Fruit fly (Drosophila melanogaster) whole organism, prepupa: ENCODE data around the gene CG11131.

Experiments
- Blimp-1 ChIP-seq: fragments of 200-800 bp; sonication (Bioruptor generic); optimal IDR thresholded peaks from 3 replicates; lab custom pipeline; 2017; ENCODE audit warnings: missing biosample characterization, missing genetic modification characterization, mild to moderate bottlenecking, moderate library complexity, missing genetic modification reagents
- CG10631 ChIP-seq: fragments of 200-800 bp; sonication (Bioruptor generic); optimal IDR thresholded peaks from 2 replicates; lab custom pipeline; 2016; ENCODE audit warnings: missing biosample characterization, missing genetic modification characterization
- CG10669 ChIP-seq: fragments of 200-800 bp; sonication (Bioruptor generic); optimal IDR thresholded peaks from 3 replicates; lab custom pipeline; 2018; ENCODE audit warnings: missing biosample characterization, mild to moderate bottlenecking, missing genetic modification characterization, moderate library complexity
- CG11294 ChIP-seq: fragments of 200-800 bp; sonication (Bioruptor generic); IDR thresholded peaks from 2 replicates; pipeline ENCODE4 v1.3.6; 2022; ENCODE audit warnings: missing biosample characterization, missing genetic modification characterization
- CG11762 ChIP-seq: fragments of 200-800 bp; sonication (Bioruptor generic); optimal IDR thresholded peaks from 3 replicates; lab custom pipeline; 2016; ENCODE audit warnings: missing biosample characterization, missing genetic modification characterization; ENCODE audit not compliant: insufficient read depth
- CG15336 ChIP-seq: fragments of 200-800 bp; sonication (Bioruptor generic); IDR thresholded peaks from 2 replicates; pipeline ENCODE4 v1.3.6; 2022; ENCODE audit warnings: missing biosample characterization, missing genetic modification characterization
- CG16779 ChIP-seq: fragments of 200-800 bp; sonication (Bioruptor generic); optimal IDR thresholded peaks from 3 replicates; lab custom pipeline; 2017; ENCODE audit warnings: missing biosample characterization, mild to moderate bottlenecking, missing genetic modification characterization
- CG3032 ChIP-seq: fragments of 200-800 bp; optimal IDR thresholded peaks from 2 replicates; lab custom pipeline; 2019; ENCODE audit warnings: missing biosample characterization, mild to moderate bottlenecking, missing genetic modification characterization, moderate library complexity
- CG31627 ChIP-seq: fragments of 200-800 bp; sonication (Bioruptor generic); optimal IDR thresholded peaks from 3 replicates; lab custom pipeline; 2016; ENCODE audit warnings: missing biosample characterization, missing genetic modification characterization
- CG32006 ChIP-seq: fragments of 200-800 bp; sonication (Bioruptor generic); optimal IDR thresholded peaks from 3 replicates; lab custom pipeline; 2017; ENCODE audit warnings: missing biosample characterization, mild to moderate bottlenecking, missing genetic modification characterization
- CG34406 ChIP-seq: fragments of 200-800 bp; sonication (Bioruptor generic); optimal IDR thresholded peaks from 3 replicates; lab custom pipeline; 2016; ENCODE audit warnings: missing biosample characterization, missing genetic modification characterization
- CG3919 ChIP-seq: fragments of 200-800 bp; sonication (Bioruptor generic); optimal IDR thresholded peaks from 3 replicates; lab custom pipeline; 2016; ENCODE audit warnings: missing biosample characterization, missing genetic modification characterization
- CG4318 ChIP-seq: fragments of 200-800 bp; sonication (Bioruptor generic); optimal IDR thresholded peaks from 3 replicates; lab custom pipeline; 2017; ENCODE audit warnings: missing biosample characterization, mild to moderate bottlenecking, missing genetic modification characterization
- CG6276 ChIP-seq: fragments of 200-800 bp; sonication (Bioruptor generic); optimal IDR thresholded peaks from 2 replicates; lab custom pipeline; 2017; ENCODE audit warnings: missing biosample characterization, mild to moderate bottlenecking, missing genetic modification characterization
- CG6792 ChIP-seq: fragments of 200-800 bp; sonication (Bioruptor generic); optimal IDR thresholded peaks from 3 replicates; lab custom pipeline; 2016; ENCODE audit warnings: missing biosample characterization, missing genetic modification characterization
- CG6854 ChIP-seq: fragments of 200-800 bp; sonication (Bioruptor generic); optimal IDR thresholded peaks from 2 replicates; lab custom pipeline; 2017; ENCODE audit warnings: missing biosample characterization, mild to moderate bottlenecking, missing genetic modification characterization
- CG7368 ChIP-seq: fragments of 200-800 bp; sonication (Bioruptor generic); optimal IDR thresholded peaks from 3 replicates; lab custom pipeline; 2016; ENCODE audit warnings: missing biosample characterization, missing genetic modification characterization
- CG8319 ChIP-seq: fragments of 200-800 bp; sonication (Bioruptor generic); optimal IDR thresholded peaks from 3 replicates; lab custom pipeline; 2016; ENCODE audit warnings: missing biosample characterization, missing genetic modification characterization
- CG9139 ChIP-seq: fragments of 200-800 bp; sonication (Bioruptor generic); optimal IDR thresholded peaks from 3 replicates; lab custom pipeline; 2017; ENCODE audit warnings: missing biosample characterization, mild to moderate bottlenecking, missing genetic modification characterization
- Eip75B ChIP-seq: fragments of 200-800 bp; sonication (Bioruptor generic); optimal IDR thresholded peaks from 3 replicates; lab custom pipeline; 2016; ENCODE audit warnings: missing biosample characterization, missing genetic modification characterization
- Eip78C ChIP-seq: fragments of 200-800 bp; sonication (Bioruptor generic); peaks from one replicate; lab custom pipeline; 2016; ENCODE audit warnings: missing biosample characterization, missing genetic modification characterization
- Eip93F ChIP-seq: fragments of 200-800 bp; sonication (Bioruptor generic); optimal IDR thresholded peaks from 2 replicates; lab custom pipeline; 2016; ENCODE audit warnings: missing biosample characterization, mild to moderate bottlenecking, missing genetic modification characterization
- Ets21C ChIP-seq: fragments of 200-800 bp; sonication (Bioruptor generic); optimal IDR thresholded peaks from 3 replicates; lab custom pipeline; 2016; ENCODE audit warnings: missing biosample characterization, missing genetic modification characterization
- Ets96B ChIP-seq: fragments of 200-800 bp; optimal IDR thresholded peaks from 2 replicates; lab custom pipeline; 2019; ENCODE audit warnings: missing biosample characterization, mild to moderate bottlenecking, missing genetic modification characterization, moderate library complexity
- Gug ChIP-seq: fragments of 200-800 bp; sonication (Bioruptor generic); IDR thresholded peaks from 2 replicates; pipeline ENCODE4 v1.3.6; 2022; ENCODE audit warnings: missing biosample characterization, missing genetic modification characterization
- Hr38 ChIP-seq: sonication (Bioruptor generic); optimal IDR thresholded peaks from 2 replicates; lab custom pipeline; 2016; ENCODE audit warnings: missing biosample characterization, missing genetic modification characterization
- Hr39 ChIP-seq: fragments of 200-800 bp; sonication (Bioruptor generic); optimal IDR thresholded peaks from 2 replicates; lab custom pipeline; 2016; ENCODE audit warnings: missing biosample characterization, missing genetic modification characterization
- Hr4 ChIP-seq: fragments of 200-800 bp; sonication (Bioruptor generic); optimal IDR thresholded peaks from 3 replicates; lab custom pipeline; 2016; ENCODE audit warnings: missing biosample characterization, missing genetic modification characterization
- Lpt ChIP-seq: fragments of 200-800 bp; sonication (Bioruptor generic); optimal IDR thresholded peaks from 3 replicates; lab custom pipeline; 2016; ENCODE audit warnings: missing biosample characterization, missing genetic modification characterization
- Met ChIP-seq: fragments of 200-800 bp; sonication (Bioruptor generic); optimal IDR thresholded peaks from 3 replicates; lab custom pipeline; 2016; ENCODE audit warnings: missing biosample characterization, missing genetic modification characterization
- Smox ChIP-seq: fragments of 200-800 bp; sonication (Bioruptor generic); optimal IDR thresholded peaks from 3 replicates; lab custom pipeline; 2016; ENCODE audit warnings: missing biosample characterization, missing genetic modification characterization
- Sox102F ChIP-seq: fragments of 200-800 bp; sonication (Bioruptor generic); optimal IDR thresholded peaks from 2 replicates; lab custom pipeline; 2016; ENCODE audit warnings: missing biosample characterization, mild to moderate bottlenecking, missing genetic modification characterization
- Sox14 ChIP-seq: fragments of 200-800 bp; sonication (Bioruptor generic); optimal IDR thresholded peaks from 3 replicates; lab custom pipeline; 2016; ENCODE audit warnings: missing biosample characterization, missing genetic modification characterization
- Sox15 ChIP-seq: fragments of 200-800 bp; sonication (Bioruptor generic); optimal IDR thresholded peaks from 3 replicates; lab custom pipeline; 2016; ENCODE audit warnings: missing biosample characterization, missing genetic modification characterization
- achi ChIP-seq: fragments of 200-800 bp; sonication (Bioruptor generic); optimal IDR thresholded peaks from 3 replicates; lab custom pipeline; 2016; ENCODE audit warnings: missing biosample characterization, missing genetic modification characterization
- acj6 ChIP-seq: fragments of 200-800 bp; sonication (Bioruptor generic); optimal IDR thresholded peaks from 3 replicates; lab custom pipeline; 2016; ENCODE audit warnings: missing biosample characterization, missing genetic modification characterization
- dac ChIP-seq: fragments of 200-800 bp; sonication (Bioruptor generic); optimal IDR thresholded peaks from 2 replicates; lab custom pipeline; 2017; ENCODE audit warnings: missing biosample characterization, mild to moderate bottlenecking, missing genetic modification characterization
- dsx ChIP-seq: fragments of 200-800 bp; optimal IDR thresholded peaks from 3 replicates; lab custom pipeline; 2019; ENCODE audit warnings: missing biosample characterization, mild to moderate bottlenecking, missing genetic modification characterization, moderate library complexity; ENCODE audit not compliant: poor library complexity, severe bottlenecking
- eg ChIP-seq: fragments of 200-800 bp; sonication (Bioruptor generic); IDR thresholded peaks from 3 replicates; pipeline ENCODE4 v1.3.6; 2022; ENCODE audit warnings: missing biosample characterization, missing genetic modification characterization
- fd59A ChIP-seq: fragments of 200-800 bp; sonication (Bioruptor generic); optimal IDR thresholded peaks from 2 replicates; lab custom pipeline; 2017; ENCODE audit warnings: missing biosample characterization, mild to moderate bottlenecking, missing genetic modification characterization, missing genetic modification reagents
- net ChIP-seq: fragments of 200-800 bp; sonication (Bioruptor generic); optimal IDR thresholded peaks from 3 replicates; lab custom pipeline; 2016; ENCODE audit warnings: missing biosample characterization, missing genetic modification characterization
- pdm3 ChIP-seq: fragments of 200-800 bp; sonication (Bioruptor generic); optimal IDR thresholded peaks from 3 replicates; lab custom pipeline; 2016; ENCODE audit warnings: missing biosample characterization, missing genetic modification characterization
- ss ChIP-seq, 2 experiments: fragments of 200-800 bp; sonication (Bioruptor generic); optimal IDR thresholded peaks; 2 replicates in 1 of 2; 3 replicates in 1 of 2; lab custom pipeline; 2017 to 2018; ENCODE audit warnings: mild to moderate bottlenecking in 2 of 2, missing biosample characterization in 2 of 2, missing genetic modification characterization in 2 of 2, moderate library complexity in 1 of 2
- svp ChIP-seq: fragments of 200-800 bp; sonication (Bioruptor generic); peaks from one replicate; lab custom pipeline; 2016; ENCODE audit warnings: missing biosample characterization, missing genetic modification characterization
- topi ChIP-seq: fragments of 200-800 bp; sonication (Bioruptor generic); optimal IDR thresholded peaks from 3 replicates; lab custom pipeline; 2016; ENCODE audit warnings: missing biosample characterization, missing genetic modification characterization
- vri ChIP-seq: fragments of 200-800 bp; sonication (Bioruptor generic); optimal IDR thresholded peaks from 3 replicates; lab custom pipeline; 2016; ENCODE audit warnings: missing biosample characterization, mild to moderate bottlenecking, missing genetic modification characterization

Gene CG11131

dm6 chr3L:22868070-22868469, 30.5 kb upstream of the CG11131 start, which contains the start of gene EMC4 (continued):
- TF ChIP-seq CG6854 (GFP tag; lab: Kevin White, UChicago): no peak
- TF ChIP-seq, all 60 proteins: peak for 17

dm6 chr3L:22870378-22870777, 28.2 kb upstream of the CG11131 start:
- TF ChIP-seq acj6 (GFP tag; lab: Kevin White, UChicago) (no peak), Sox15 (GFP tag; lab: Kevin White, UChicago) (no peak), eg (GFP tag; lab: Robert Waterston, UW) (no peak), vri (GFP tag; lab: Kevin White, UChicago) (peak; percentile 71), CG6276 (GFP tag; lab: Kevin White, UChicago) (no peak), Eip75B (GFP tag; lab: Kevin White, UChicago) (no peak), Sox14 (no peak), Ets96B (tag; lab: Kevin White, UChicago) (no peak)

- TF ChIP-seq Met (no peak), ss (GFP tag; optimal IDR thresholded peaks at IDR 0.05; lab: Kevin White, UChicago) (peak; percentile 20 to 22), Sox15 (GFP tag; lab: Kevin White, UChicago) (no peak), Hr39 (GFP tag; lab: Kevin White, UChicago) (no peak), Ets96B (tag; lab: Kevin White, UChicago) (no peak), Eip93F (GFP tag; lab: Kevin White, UChicago) (no peak), achi (GFP tag; lab: Kevin White, UChicago) (no peak), CG16779 (tag; lab: Kevin White, UChicago) (no peak), pdm3 (GFP tag; lab: Kevin White, UChicago) (no peak), dac (GFP tag; lab: Kevin White, UChicago) (no peak), CG11294 (GFP tag; lab: Robert Waterston, UW) (no peak), CG6276 (GFP tag; lab: Kevin White, UChicago) (no peak), CG8319 (GFP tag; lab: Kevin White, UChicago) (no peak), CG10669 (GFP tag; lab: Kevin White, UChicago) (no peak), svp (peak; percentile 97), net (GFP tag; lab: Kevin White, UChicago) (no peak), CG6792 (no peak), CG10631 (GFP tag; lab: Kevin White, UChicago) (no peak), CG32006 (GFP tag; lab: Kevin White, UChicago) (no peak), Blimp-1 (GFP tag; lab: Kevin White, UChicago) (no peak), dsx (GFP tag; lab: Kevin White, UChicago) (no peak), CG6854 (GFP tag; lab: Kevin White, UChicago) (no peak), CG34406 (GFP tag; lab: Kevin White, UChicago) (no peak), CG11762 (GFP tag; lab: Kevin White, UChicago) (no peak), CG7368 (GFP tag; lab: Kevin White, UChicago) (no peak), Gug (GFP tag; lab: Robert Waterston, UW) (0 out of 2 replicates have a peak, but pooled peaks have one; percentile 18), Eip78C (GFP tag; lab: Kevin White, UChicago) (peak; percentile 42), Smox (GFP tag; lab: Kevin White, UChicago) (no peak), fd59A (GFP tag; lab: Kevin White, UChicago) (no peak), CG3032 (tag; lab: Kevin White, UChicago) (peak; percentile 2), Hr38 (GFP tag; lab: Kevin White, UChicago) (no peak), CG31627 (GFP tag; lab: Kevin White, UChicago) (no peak), Lpt (GFP tag; lab: Kevin White, UChicago) (no peak), Sox102F (no peak), vri (GFP tag; lab: Kevin White, UChicago) (no peak), topi (no peak), CG9139 (GFP tag; lab: Kevin White, UChicago) (no peak), CG15336 (GFP tag; lab: Robert Waterston, UW) (no peak), Eip75B (GFP tag; lab: Kevin White, UChicago) (no peak), Hr4 (GFP tag; lab: Kevin White, UChicago) (no peak), CG4318 (GFP tag; lab: Kevin White, UChicago) (no peak), CG3919 (GFP tag; lab: Kevin White, UChicago) (no peak), Ets21C (GFP tag; lab: Kevin White, UChicago) (peak; percentile 12)
Observed at dm6 chr3L:22871030-22871844, 27.3 kb upstream of the CG11131 start.
